Worm (Caenorhabditis elegans) whole organism, early embryonic: ENCODE results near the gene ccch-5.

Source experiments
- ama-1 ChIP-seq: fragments of 150-350 bp; optimal IDR thresholded peaks from 2 replicates; lab custom pipeline; 2014
- ceh-13 ChIP-seq: fragments of 200-800 bp; sonication (Bioruptor generic); optimal IDR thresholded peaks from 2 replicates; lab custom pipeline; 2018; ENCODE audit warnings: mild to moderate bottlenecking, missing genetic modification characterization, missing compliant biosample characterization

ce11 chrIV:14872320-14872719, 47.1 kb upstream of the ccch-5 start:
- TF ChIP-seq ceh-13 (GFP tag; lab: Kevin White, UChicago) (peak; percentile 17), ama-1 (lab: Kevin White, UChicago) (no peak)
